3 worm cellular contexts compared by ENCODE assay signal in genomic region chrX:7284724-7285184, ce11.
TF ChIP-seq lines count a peak whose summit lies in the region.

No protein-coding gene starts in this region.

TF ChIP-seq in whole organism, L1 larva, 84 proteins besides CTCF, POLR2A, EP300 and RAD21 (continued from another document):
- TF ChIP-seq egl-13 (tag; optimal IDR thresholded peaks at IDR 0.05; lab: Kevin White, UChicago), result peak; percentile 63
- no peak for TF ChIP-seq blmp-1 (tag; optimal IDR thresholded peaks at IDR 0.05; lab: Kevin White, UChicago)
- no peak for TF ChIP-seq aha-1 (tag; optimal IDR thresholded peaks at IDR 0.05; lab: Kevin White, UChicago)
- no peak for TF ChIP-seq sox-4 (tag; optimal IDR thresholded peaks at IDR 0.05; lab: Kevin White, UChicago)
- no peak for TF ChIP-seq ceh-88 (GFP tag; IDR thresholded peaks at IDR 0.05; lab: Robert Waterston, UW)
- no peak for TF ChIP-seq nhr-76 (tag; optimal IDR thresholded peaks at IDR 0.05; lab: Kevin White, UChicago)
- TF ChIP-seq ceh-90 (tag; optimal IDR thresholded peaks at IDR 0.05; lab: Kevin White, UChicago), result no peak
- TF ChIP-seq lin-35 (GFP tag; optimal IDR thresholded peaks at IDR 0.05; lab: Kevin White, UChicago), result peak in 1 of 2 experiments; percentile 4
- TF ChIP-seq nhr-77 (tag; optimal IDR thresholded peaks at IDR 0.05; lab: Kevin White, UChicago), result peak; percentile 27
- peak; percentile 62 for TF ChIP-seq nhr-71 (tag; optimal IDR thresholded peaks at IDR 0.05; lab: Kevin White, UChicago)
- no peak for TF ChIP-seq elt-2 (tag; optimal IDR thresholded peaks at IDR 0.05; lab: Kevin White, UChicago)
- peak; percentile 33; the same call in 1 of the 2 replicates for TF ChIP-seq isw-1 (GFP tag; IDR thresholded peaks at IDR 0.05; lab: Robert Waterston, UW)
- TF ChIP-seq nhr-28 (tag; optimal IDR thresholded peaks at IDR 0.05; lab: Kevin White, UChicago), result no peak
- peak; percentile 7 for TF ChIP-seq fos-1 (tag; optimal IDR thresholded peaks at IDR 0.05; lab: Kevin White, UChicago)
- TF ChIP-seq mab-9 (GFP tag; IDR thresholded peaks at IDR 0.05; lab: Robert Waterston, UW), result no peak
- TF ChIP-seq vab-15 (tag; optimal IDR thresholded peaks at IDR 0.05; lab: Kevin White, UChicago), result no peak
- TF ChIP-seq ztf-11 (tag; optimal IDR thresholded peaks at IDR 0.05; lab: Kevin White, UChicago), result no peak
- TF ChIP-seq mep-1 (tag; optimal IDR thresholded peaks at IDR 0.05; lab: Kevin White, UChicago), result peak; percentile 41
- peak; percentile 44 for TF ChIP-seq dsc-1 (tag; optimal IDR thresholded peaks at IDR 0.05; lab: Kevin White, UChicago)
- TF ChIP-seq fkh-8 (tag; optimal IDR thresholded peaks at IDR 0.05; lab: Kevin White, UChicago), result peak; percentile 70
- TF ChIP-seq snu-23 (GFP tag; optimal IDR thresholded peaks at IDR 0.05; lab: Kevin White, UChicago), result peak; percentile 31
- peak; percentile 19 to 21 for TF ChIP-seq efl-1 (optimal IDR thresholded peaks at IDR 0.05; lab: Kevin White, UChicago)
- TF ChIP-seq efl-1 (GFP tag; optimal IDR thresholded peaks at IDR 0.05 in 1 of 2; lab: Kevin White, UChicago), result no peak
- peak; percentile 29 for TF ChIP-seq xbp-1 (tag; optimal IDR thresholded peaks at IDR 0.05; lab: Kevin White, UChicago)
- peak; percentile 9 for TF ChIP-seq nhr-20 (tag; optimal IDR thresholded peaks at IDR 0.05; lab: Kevin White, UChicago)
- TF ChIP-seq lin-14 (GFP tag; optimal IDR thresholded peaks at IDR 0.05; lab: Kevin White, UChicago), result peak; percentile 94
- no peak for TF ChIP-seq nhr-85 (tag; lab: Kevin White, UChicago)
- no peak for TF ChIP-seq nhr-237 (tag; optimal IDR thresholded peaks at IDR 0.05; lab: Kevin White, UChicago)
- TF ChIP-seq C04F5.9 (tag; optimal IDR thresholded peaks at IDR 0.05; lab: Kevin White, UChicago), result no peak
- peak; percentile 96 for TF ChIP-seq fkh-10 (GFP tag; optimal IDR thresholded peaks at IDR 0.05; lab: Kevin White, UChicago)
- TF ChIP-seq nhr-47 (tag; optimal IDR thresholded peaks at IDR 0.05; lab: Kevin White, UChicago), result peak; percentile 59
- peak; percentile 16 to 63 for TF ChIP-seq lsy-2 (tag; optimal IDR thresholded peaks at IDR 0.05; lab: Kevin White, UChicago)
- TF ChIP-seq C16A3.4 (tag; optimal IDR thresholded peaks at IDR 0.05; lab: Kevin White, UChicago), result peak; percentile 1
- TF ChIP-seq zag-1 (tag; optimal IDR thresholded peaks at IDR 0.05; lab: Kevin White, UChicago), result peak; percentile 70
- TF ChIP-seq ceh-82 (tag; optimal IDR thresholded peaks at IDR 0.05; lab: Kevin White, UChicago), result peak in 1 of 3 experiments; percentile 48
- TF ChIP-seq ceh-8 (GFP tag; optimal IDR thresholded peaks at IDR 0.05; lab: Kevin White, UChicago), result no peak

TF ChIP-seq in whole organism, L2 larva, 48 proteins besides CTCF, POLR2A, EP300 and RAD21 (continued from another document):
- peak; percentile 87 for TF ChIP-seq zag-1 (tag; optimal IDR thresholded peaks at IDR 0.05; lab: Kevin White, UChicago)
- no peak for TF ChIP-seq nhr-11 (tag; optimal IDR thresholded peaks at IDR 0.05; lab: Kevin White, UChicago)
- peak; percentile 82 for TF ChIP-seq unc-39 (tag; optimal IDR thresholded peaks at IDR 0.05; lab: Kevin White, UChicago)
- peak; percentile 13 for TF ChIP-seq snpc-4 (tag; optimal IDR thresholded peaks at IDR 0.05; lab: Kevin White, UChicago)
- peak; percentile 52 for TF ChIP-seq nhr-6 (tag; optimal IDR thresholded peaks at IDR 0.05; lab: Kevin White, UChicago)
- TF ChIP-seq mab-5 (tag; optimal IDR thresholded peaks at IDR 0.05; lab: Kevin White, UChicago), result peak; percentile 16
- TF ChIP-seq mdl-1 (tag; optimal IDR thresholded peaks at IDR 0.05; lab: Kevin White, UChicago), result peak in 1 of 2 experiments; percentile 23
- no peak for TF ChIP-seq nhr-10 (tag; optimal IDR thresholded peaks at IDR 0.05; lab: Kevin White, UChicago)
- no peak for TF ChIP-seq mbf-1 (tag; optimal IDR thresholded peaks at IDR 0.05; lab: Kevin White, UChicago)
- TF ChIP-seq blmp-1 (tag; optimal IDR thresholded peaks at IDR 0.05; lab: Kevin White, UChicago; ENCODE audit: insufficient read depth), result no peak
- peak; percentile 85 for TF ChIP-seq unc-55 (GFP tag; optimal IDR thresholded peaks at IDR 0.05; lab: Kevin White, UChicago)
- TF ChIP-seq gmeb-1 (tag; optimal IDR thresholded peaks at IDR 0.05; lab: Kevin White, UChicago), result no peak
- TF ChIP-seq unc-62 (GFP tag; optimal IDR thresholded peaks at IDR 0.05; lab: Kevin White, UChicago), result no peak
- peak; percentile 68 for TF ChIP-seq crh-2 (tag; optimal IDR thresholded peaks at IDR 0.05; lab: Kevin White, UChicago)
- no peak for TF ChIP-seq ceh-82 (tag; optimal IDR thresholded peaks at IDR 0.05; lab: Kevin White, UChicago)
- peak; percentile 24 for TF ChIP-seq lin-13 (GFP tag; optimal IDR thresholded peaks at IDR 0.05; lab: Kevin White, UChicago)
- TF ChIP-seq fos-1 (tag; optimal IDR thresholded peaks at IDR 0.05; lab: Kevin White, UChicago), result no peak
- peak; percentile 67 for TF ChIP-seq nhr-129 (tag; optimal IDR thresholded peaks at IDR 0.05; lab: Kevin White, UChicago)
- peak; percentile 83 for TF ChIP-seq F13H6.1 (tag; optimal IDR thresholded peaks at IDR 0.05; lab: Kevin White, UChicago)
- TF ChIP-seq dmd-4 (tag; optimal IDR thresholded peaks at IDR 0.05; lab: Kevin White, UChicago), result no peak
- TF ChIP-seq ztf-4 (tag; optimal IDR thresholded peaks at IDR 0.05; lab: Kevin White, UChicago), result no peak
- TF ChIP-seq aly-2 (tag; optimal IDR thresholded peaks at IDR 0.05; lab: Kevin White, UChicago), result no peak
- TF ChIP-seq nhr-25 (tag; optimal IDR thresholded peaks at IDR 0.05; lab: Kevin White, UChicago), result no peak

TF ChIP-seq in whole organism, L4 larva, 104 proteins besides CTCF, POLR2A, EP300 and RAD21 (continued from another document):
- TF ChIP-seq dmd-9 (GFP tag; IDR thresholded peaks at IDR 0.05; lab: Robert Waterston, UW) (no peak), Y48G9A.11 (GFP tag; IDR thresholded peaks at IDR 0.05; lab: Robert Waterston, UW) (no peak), zag-1 (tag; optimal IDR thresholded peaks at IDR 0.05; lab: Kevin White, UChicago) (no peak), daf-16 (GFP tag; optimal IDR thresholded peaks at IDR 0.05; lab: Kevin White, UChicago) (no peak), daf-16 (tag; optimal IDR thresholded peaks at IDR 0.05; lab: Kevin White, UChicago) (no peak), dmd-6 (GFP tag; IDR thresholded peaks at IDR 0.05; lab: Robert Waterston, UW) (no peak), arid-1 (GFP tag; conservative IDR thresholded peaks at IDR 0.05; lab: Robert Waterston, UW) (no peak), daf-19 (GFP tag; conservative IDR thresholded peaks at IDR 0.05; lab: Robert Waterston, UW) (no peak), nhr-10 (tag; optimal IDR thresholded peaks at IDR 0.05; lab: Kevin White, UChicago) (no peak), skn-1 (tag; optimal IDR thresholded peaks at IDR 0.05; lab: Kevin White, UChicago) (no peak), fkh-10 (GFP tag; optimal IDR thresholded peaks at IDR 0.05; lab: Kevin White, UChicago) (peak; percentile 96), saeg-2 (GFP tag; IDR thresholded peaks at IDR 0.05; lab: Robert Waterston, UW) (no peak), ces-1 (GFP tag; optimal IDR thresholded peaks at IDR 0.05; lab: Kevin White, UChicago) (no peak), gei-8 (GFP tag; optimal IDR thresholded peaks at IDR 0.05; lab: Kevin White, UChicago) (no peak), cey-2 (tag; optimal IDR thresholded peaks at IDR 0.05; lab: Kevin White, UChicago; ENCODE audit: borderline replicate concordance, insufficient read depth) (no peak), nhr-48 (tag; optimal IDR thresholded peaks at IDR 0.05; lab: Kevin White, UChicago) (no peak), dmd-8 (GFP tag; IDR thresholded peaks at IDR 0.05; lab: Robert Waterston, UW) (no peak), ztf-7 (tag; optimal IDR thresholded peaks at IDR 0.05; lab: Kevin White, UChicago) (no peak), lin-15B (tag; optimal IDR thresholded peaks at IDR 0.05; lab: Kevin White, UChicago) (no peak), madf-5 (GFP tag; IDR thresholded peaks at IDR 0.05; lab: Robert Waterston, UW) (no peak), zfp-3 (GFP tag; conservative IDR thresholded peaks at IDR 0.05; lab: Robert Waterston, UW) (no peak), hlh-30 (tag; optimal IDR thresholded peaks at IDR 0.05; lab: Kevin White, UChicago; ENCODE audit: insufficient read depth) (peak; percentile 11), nhr-25 (tag; optimal IDR thresholded peaks at IDR 0.05; lab: Kevin White, UChicago; ENCODE audit: borderline replicate concordance, insufficient read depth) (no peak), ceh-82 (tag; optimal IDR thresholded peaks at IDR 0.05; lab: Kevin White, UChicago) (no peak), Y105C5A.15 (GFP tag; IDR thresholded peaks at IDR 0.05; lab: Robert Waterston, UW) (no peak), spr-3 (GFP tag; optimal IDR thresholded peaks at IDR 0.05; lab: Kevin White, UChicago) (no peak), F26F4.8 (GFP tag; conservative IDR thresholded peaks at IDR 0.05; lab: Robert Waterston, UW) (no peak), nhr-111 (GFP tag; optimal IDR thresholded peaks at IDR 0.05; lab: Kevin White, UChicago) (no peak), ZK546.5 (tag; optimal IDR thresholded peaks at IDR 0.05; lab: Kevin White, UChicago) (no peak), aly-2 (tag; optimal IDR thresholded peaks at IDR 0.05; lab: Kevin White, UChicago) (no peak), attf-4 (tag; optimal IDR thresholded peaks at IDR 0.05; lab: Kevin White, UChicago) (no peak), Y75B8A.6 (GFP tag; IDR thresholded peaks at IDR 0.05; lab: Robert Waterston, UW) (no peak), mdl-1 (tag; optimal IDR thresholded peaks at IDR 0.05; lab: Kevin White, UChicago) (peak in 1 of 2 experiments; percentile 45), lin-13 (GFP tag; optimal IDR thresholded peaks at IDR 0.05; lab: Kevin White, UChicago) (no peak), nhr-77 (tag; optimal IDR thresholded peaks at IDR 0.05; lab: Kevin White, UChicago) (no peak), unc-62 (GFP tag; optimal IDR thresholded peaks at IDR 0.05 in 1 of 2; lab: Kevin White, UChicago) (peak in 1 of 2 experiments; percentile 86), unc-62 (tag; optimal IDR thresholded peaks at IDR 0.05; lab: Kevin White, UChicago) (no peak), mes-2 (tag; optimal IDR thresholded peaks at IDR 0.05; lab: Kevin White, UChicago; ENCODE audit: poor library complexity, severe bottlenecking) (no peak), ceh-32 (tag; optimal IDR thresholded peaks at IDR 0.05; lab: Kevin White, UChicago; ENCODE audit: poor library complexity) (no peak), nhr-76 (tag; optimal IDR thresholded peaks at IDR 0.05; lab: Kevin White, UChicago) (no peak), madf-9 (GFP tag; conservative IDR thresholded peaks at IDR 0.05; lab: Robert Waterston, UW) (no peak), rbr-2 (tag; optimal IDR thresholded peaks at IDR 0.05; lab: Kevin White, UChicago) (peak; percentile 74), zip-11 (GFP tag; IDR thresholded peaks at IDR 0.05; lab: Robert Waterston, UW) (no peak), ceh-28 (tag; optimal IDR thresholded peaks at IDR 0.05; lab: Kevin White, UChicago) (peak; percentile 10), dpl-1 (GFP tag; optimal IDR thresholded peaks at IDR 0.05; lab: Kevin White, UChicago) (no peak), R02D3.7 (tag; optimal IDR thresholded peaks at IDR 0.05; lab: Kevin White, UChicago) (no peak), mdt-29 (GFP tag; IDR thresholded peaks at IDR 0.05; lab: Robert Waterston, UW) (no peak), zip-2 (tag; optimal IDR thresholded peaks at IDR 0.05; lab: Kevin White, UChicago) (no peak), lir-3 (tag; optimal IDR thresholded peaks at IDR 0.05; lab: Kevin White, UChicago) (no peak), ceh-20 (GFP tag; IDR thresholded peaks at IDR 0.05; lab: Robert Waterston, UW) (no peak), ama-1 (optimal IDR thresholded peaks at IDR 0.05; lab: Kevin White, UChicago) (no peak), tag-97 (GFP tag; IDR thresholded peaks at IDR 0.05; lab: Robert Waterston, UW) (no peak), mxl-3 (GFP tag; optimal IDR thresholded peaks at IDR 0.05; lab: Kevin White, UChicago) (no peak), hmg-1.1 (GFP tag; IDR thresholded peaks at IDR 0.05; lab: Robert Waterston, UW) (peak; percentile 55; the same call in 1 of the 2 replicates), unc-39 (tag; optimal IDR thresholded peaks at IDR 0.05; lab: Kevin White, UChicago) (no peak), T20F7.1 (GFP tag; optimal IDR thresholded peaks at IDR 0.05; lab: Kevin White, UChicago) (no peak), ctbp-1 (GFP tag; IDR thresholded peaks at IDR 0.05; lab: Robert Waterston, UW) (peak; percentile 76), ceh-44 (GFP tag; IDR thresholded peaks at IDR 0.05; lab: Robert Waterston, UW) (no peak), duxl-1 (tag; optimal IDR thresholded peaks at IDR 0.05; lab: Kevin White, UChicago; ENCODE audit: poor library complexity) (no peak), hif-1 (tag; optimal IDR thresholded peaks at IDR 0.05; lab: Kevin White, UChicago) (no peak), nhr-11 (tag; optimal IDR thresholded peaks at IDR 0.05; lab: Kevin White, UChicago) (no peak), aha-1 (tag; lab: Kevin White, UChicago) (peak; percentile 96), nhr-41 (GFP tag; IDR thresholded peaks at IDR 0.05; lab: Robert Waterston, UW) (no peak), sdz-12 (GFP tag; optimal IDR thresholded peaks at IDR 0.05; lab: Kevin White, UChicago) (no peak), egl-43 (GFP tag; IDR thresholded peaks at IDR 0.05; lab: Robert Waterston, UW) (no peak), lin-29 (GFP tag; IDR thresholded peaks at IDR 0.05; lab: Robert Waterston, UW) (no peak), F49E8.2 (tag; optimal IDR thresholded peaks at IDR 0.05; lab: Kevin White, UChicago; ENCODE audit: borderline replicate concordance) (no peak), pqm-1 (tag; optimal IDR thresholded peaks at IDR 0.05; lab: Kevin White, UChicago) (no peak), mxl-2 (GFP tag; conservative IDR thresholded peaks at IDR 0.05; lab: Robert Waterston, UW) (no peak), D1046.2 (GFP tag; IDR thresholded peaks at IDR 0.05; lab: Robert Waterston, UW) (no peak), snpc-1.2 (GFP tag; IDR thresholded peaks at IDR 0.05; lab: Robert Waterston, UW) (no peak), nhr-102 (tag; optimal IDR thresholded peaks at IDR 0.05; lab: Kevin White, UChicago) (no peak), lin-1 (GFP tag; IDR thresholded peaks at IDR 0.05; lab: Robert Waterston, UW) (no peak), jun-1 (tag; optimal IDR thresholded peaks at IDR 0.05; lab: Kevin White, UChicago) (no peak), spr-1 (tag; optimal IDR thresholded peaks at IDR 0.05; lab: Kevin White, UChicago) (no peak), ceh-62 (tag; optimal IDR thresholded peaks at IDR 0.05; lab: Kevin White, UChicago) (no peak), tra-1 (GFP tag; IDR thresholded peaks at IDR 0.05; lab: Robert Waterston, UW) (no peak), lin-39 (tag; optimal IDR thresholded peaks at IDR 0.05; lab: Kevin White, UChicago) (no peak), F37D6.2 (tag; optimal IDR thresholded peaks at IDR 0.05; lab: Kevin White, UChicago) (peak; percentile 79), mep-1 (tag; optimal IDR thresholded peaks at IDR 0.05; lab: Kevin White, UChicago) (peak; percentile 64), F10B5.3 (tag; optimal IDR thresholded peaks at IDR 0.05; lab: Kevin White, UChicago) (no peak), hlh-11 (tag; optimal IDR thresholded peaks at IDR 0.05; lab: Kevin White, UChicago) (peak; percentile 24), unc-130 (GFP tag; optimal IDR thresholded peaks at IDR 0.05; lab: Kevin White, UChicago) (no peak), zfp-2 (tag; optimal IDR thresholded peaks at IDR 0.05; lab: Kevin White, UChicago) (no peak)
TF ChIP-seq in whole organism, L4 larva: peak in this region for 14.
